Worm (Caenorhabditis elegans) whole organism, mixed stage, embryonic: Measurements from ENCODE around the gene sdz-20.

Source experiments
- bed-3 ChIP-seq: fragments of 200-800 bp; sonication (Bioruptor generic); optimal IDR thresholded peaks from 3 replicates; lab custom pipeline; 2018; ENCODE audit warnings: mild to moderate bottlenecking, missing genetic modification characterization, moderate library complexity, missing compliant biosample characterization
- ceh-39 ChIP-seq: fragments of 150-350 bp; optimal IDR thresholded peaks from 2 replicates; lab custom pipeline; 2014; ENCODE audit warnings: missing biosample characterization, missing genetic modification characterization
- elt-3 ChIP-seq: fragments of 150-350 bp; optimal IDR thresholded peaks from 2 replicates; lab custom pipeline; 2014; ENCODE audit warnings: missing biosample characterization, missing genetic modification characterization
- lin-13 ChIP-seq: fragments of 150-350 bp; optimal IDR thresholded peaks from 2 replicates; lab custom pipeline; 2014; ENCODE audit warnings: missing biosample characterization, missing genetic modification characterization
- lsy-2 ChIP-seq: fragments of 150-350 bp; optimal IDR thresholded peaks from 2 replicates; lab custom pipeline; 2014; ENCODE audit warnings: missing biosample characterization, missing genetic modification characterization
- mep-1 ChIP-seq: fragments of 150-350 bp; optimal IDR thresholded peaks from 2 replicates; lab custom pipeline; 2017; ENCODE audit warnings: missing biosample characterization, missing genetic modification reagents, missing genetic modification characterization, inconsistent platforms
- mls-2 ChIP-seq: sonication (generic microtip); optimal IDR thresholded peaks from 2 replicates; lab custom pipeline; 2016; ENCODE audit warnings: mild to moderate bottlenecking, missing genetic modification characterization, moderate library complexity, missing compliant biosample characterization
- nhr-12 ChIP-seq: fragments of 150-350 bp; optimal IDR thresholded peaks from 2 replicates; lab custom pipeline; 2014; ENCODE audit warnings: missing biosample characterization, missing genetic modification characterization
- nhr-2 ChIP-seq: fragments of 150-350 bp; optimal IDR thresholded peaks from 2 replicates; lab custom pipeline; 2014; ENCODE audit warnings: missing biosample characterization, missing genetic modification characterization
- nhr-237 ChIP-seq: fragments of 150-350 bp; optimal IDR thresholded peaks from 2 replicates; lab custom pipeline; 2014; ENCODE audit warnings: missing biosample characterization, missing genetic modification characterization
- nhr-28 ChIP-seq: fragments of 150-350 bp; optimal IDR thresholded peaks from 2 replicates; lab custom pipeline; 2014; ENCODE audit warnings: missing biosample characterization, missing genetic modification characterization
- pha-4 ChIP-seq: fragments of 150-350 bp; optimal IDR thresholded peaks from 2 replicates; lab custom pipeline; 2018; ENCODE audit warnings: missing biosample characterization, missing genetic modification reagents, missing genetic modification characterization
- unc-62 ChIP-seq: fragments of 150-350 bp; optimal IDR thresholded peaks from 2 replicates; lab custom pipeline; 2014; ENCODE audit warnings: missing biosample characterization, missing genetic modification reagents, missing genetic modification characterization
- ztf-11 ChIP-seq: fragments of 150-350 bp; optimal IDR thresholded peaks from 2 replicates; lab custom pipeline; 2014; ENCODE audit warnings: missing biosample characterization, missing genetic modification characterization

ce11 chrIII:13333754-13334153 is at the start of gene sdz-20:
- no peak for TF ChIP-seq lsy-2
- TF ChIP-seq pha-4 (tag; lab: Kevin White, UChicago), result no peak
- TF ChIP-seq mep-1 (tag; lab: Kevin White, UChicago), result no peak
- no peak for TF ChIP-seq mls-2 (tag; lab: Kevin White, UChicago)
- no peak for TF ChIP-seq unc-62
- no peak for TF ChIP-seq lin-13 (tag; lab: Kevin White, UChicago)
- no peak for TF ChIP-seq nhr-28 (tag; lab: Kevin White, UChicago)
- TF ChIP-seq nhr-12 (tag; lab: Kevin White, UChicago), result no peak
- no peak for TF ChIP-seq nhr-237 (tag; lab: Kevin White, UChicago)
- no peak for TF ChIP-seq elt-3 (tag; lab: Kevin White, UChicago)
- no peak for TF ChIP-seq ztf-11 (tag; lab: Kevin White, UChicago)
- TF ChIP-seq bed-3 (GFP tag; lab: Kevin White, UChicago), result no peak
- no peak for TF ChIP-seq ceh-39 (tag; lab: Kevin White, UChicago)
- no peak for TF ChIP-seq nhr-2 (tag; lab: Kevin White, UChicago)
